Fruit fly (Drosophila melanogaster) whole organism, embryonic: Measurements from ENCODE around the gene CG10584.

ENCODE experiments used
- CG10147 ChIP-seq: fragments of 200-800 bp; sonication (Bioruptor generic); optimal IDR thresholded peaks from 2 replicates; lab custom pipeline; 2019; ENCODE audit warnings: missing biosample characterization, mild to moderate bottlenecking, missing genetic modification characterization, moderate library complexity
- CG10959 ChIP-seq: fragments of 200-800 bp; sonication (Bioruptor generic); IDR thresholded peaks from 2 replicates; pipeline ENCODE4 v1.3.6; 2022; ENCODE audit warnings: missing biosample characterization, missing genetic modification characterization
- CG11723 ChIP-seq: fragments of 200-800 bp; sonication (Bioruptor generic); optimal IDR thresholded peaks from 2 replicates; lab custom pipeline; 2017; ENCODE audit warnings: missing biosample characterization, mild to moderate bottlenecking, missing genetic modification characterization
- CG1233 ChIP-seq: fragments of 200-800 bp; sonication (Bioruptor generic); optimal IDR thresholded peaks from 4 replicates; lab custom pipeline; 2018; ENCODE audit warnings: missing biosample characterization, mild to moderate bottlenecking, missing genetic modification characterization
- CG13287 ChIP-seq: fragments of 200-800 bp; sonication (Bioruptor generic); IDR thresholded peaks from 2 replicates; pipeline ENCODE4 v1.3.6; 2022; ENCODE audit warnings: missing biosample characterization, missing genetic modification characterization; ENCODE audit not compliant: partially characterized antibody
- CG15073 ChIP-seq: fragments of 200-800 bp; sonication (Bioruptor generic); optimal IDR thresholded peaks from 2 replicates; lab custom pipeline; 2016; ENCODE audit warnings: missing biosample characterization, missing genetic modification characterization
- CG15479 ChIP-seq: fragments of 200-800 bp; sonication (Bioruptor generic); optimal IDR thresholded peaks from 3 replicates; lab custom pipeline; 2019; ENCODE audit warnings: missing biosample characterization, mild to moderate bottlenecking, missing genetic modification characterization, moderate library complexity
- CG1603 ChIP-seq: fragments of 200-800 bp; sonication (Bioruptor generic); optimal IDR thresholded peaks from 2 replicates; lab custom pipeline; 2019; ENCODE audit warnings: missing biosample characterization, mild to moderate bottlenecking, missing genetic modification characterization, moderate library complexity
- CG17829 ChIP-seq: fragments of 200-800 bp; optimal IDR thresholded peaks from 2 replicates; lab custom pipeline; 2019; ENCODE audit warnings: missing biosample characterization, mild to moderate bottlenecking, missing genetic modification characterization, moderate library complexity
- CG18476 ChIP-seq: fragments of 200-800 bp; sonication (Bioruptor generic); optimal IDR thresholded peaks from 2 replicates; lab custom pipeline; 2016; ENCODE audit warnings: missing biosample characterization, mild to moderate bottlenecking, missing genetic modification characterization
- CG2116 ChIP-seq: fragments of 200-800 bp; sonication (Bioruptor generic); optimal IDR thresholded peaks from 3 replicates; lab custom pipeline; 2018; ENCODE audit warnings: missing biosample characterization, mild to moderate bottlenecking, missing genetic modification characterization
- CG2678 ChIP-seq: fragments of 200-800 bp; sonication (Bioruptor generic); optimal IDR thresholded peaks from 3 replicates; lab custom pipeline; 2019; ENCODE audit warnings: missing biosample characterization, mild to moderate bottlenecking, missing genetic modification characterization, moderate library complexity
- CG3065 ChIP-seq: fragments of 200-800 bp; sonication (Bioruptor generic); optimal IDR thresholded peaks from 2 replicates; lab custom pipeline; 2016; ENCODE audit warnings: missing biosample characterization, missing genetic modification characterization
- CG31441 ChIP-seq: fragments of 200-800 bp; sonication (Bioruptor generic); IDR thresholded peaks from 2 replicates; pipeline ENCODE4 v1.3.6; 2022; ENCODE audit warnings: missing biosample characterization, missing genetic modification characterization
- CG6791 ChIP-seq: fragments of 200-800 bp; sonication (Bioruptor generic); IDR thresholded peaks from 3 replicates; pipeline ENCODE4 v1.3.6; 2022; ENCODE audit warnings: missing biosample characterization, missing genetic modification characterization; ENCODE audit not compliant: partially characterized antibody
- CG7745 ChIP-seq: fragments of 200-800 bp; sonication (Bioruptor generic); optimal IDR thresholded peaks from 2 replicates; lab custom pipeline; 2018; ENCODE audit warnings: missing biosample characterization, mild to moderate bottlenecking, missing genetic modification characterization, moderate library complexity
- CG8089 ChIP-seq: fragments of 200-800 bp; sonication (Bioruptor generic); optimal IDR thresholded peaks from 3 replicates; lab custom pipeline; 2016; ENCODE audit warnings: missing biosample characterization, missing genetic modification characterization
- CG9437 ChIP-seq: fragments of 200-800 bp; sonication (Bioruptor generic); optimal IDR thresholded peaks from 2 replicates; lab custom pipeline; 2018; ENCODE audit warnings: missing biosample characterization, mild to moderate bottlenecking, missing genetic modification characterization
- D ChIP-seq, 2 experiments: fragments of 200-800 bp in 1 of 2; fragments of >200 bp in 1 of 2; sonication (Bioruptor generic) in 1 of 2; optimal IDR thresholded peaks; 2 replicates in 1 of 2; 3 replicates in 1 of 2; lab custom pipeline; 2017; ENCODE audit warnings: mild to moderate bottlenecking in 1 of 2, missing biosample characterization in 1 of 2, missing genetic modification characterization in 1 of 2, missing genetic modification reagents in 1 of 2
- Dll ChIP-seq: fragments of 200-800 bp; sonication (Bioruptor generic); IDR thresholded peaks from 4 replicates; pipeline ENCODE4 v1.3.6; 2022; ENCODE audit warnings: missing biosample characterization, missing genetic modification characterization; ENCODE audit not compliant: partially characterized antibody
- E2f2 ChIP-seq: fragments of 200-800 bp; sonication (Bioruptor generic); IDR thresholded peaks from 2 replicates; pipeline ENCODE4 v1.3.6; 2022; ENCODE audit warnings: missing biosample characterization, missing genetic modification characterization
- ERR ChIP-seq: fragments of 200-800 bp; sonication (Bioruptor generic); optimal IDR thresholded peaks from 2 replicates; lab custom pipeline; 2016; ENCODE audit warnings: missing biosample characterization, missing genetic modification characterization
- Ets65A ChIP-seq: fragments of 200-800 bp; sonication (Bioruptor generic); peaks from one replicate; lab custom pipeline; 2016; ENCODE audit warnings: missing biosample characterization, missing genetic modification characterization
- Ets97D ChIP-seq: fragments of 200-800 bp; sonication (Bioruptor generic); optimal IDR thresholded peaks from 3 replicates; lab custom pipeline; 2016; ENCODE audit warnings: missing biosample characterization, missing genetic modification characterization
- Fer2 ChIP-seq: fragments of 200-800 bp; sonication (Bioruptor generic); optimal IDR thresholded peaks from 2 replicates; lab custom pipeline; 2018; ENCODE audit warnings: missing biosample characterization, mild to moderate bottlenecking, missing genetic modification characterization, moderate library complexity
- Lpt ChIP-seq: fragments of >200 bp; optimal IDR thresholded peaks from 2 replicates; lab custom pipeline; 2018; ENCODE audit warnings: missing biosample characterization, missing genetic modification characterization
- Med ChIP-seq: fragments of 200-800 bp; sonication (Bioruptor generic); peaks from one replicate; lab custom pipeline; 2016; ENCODE audit warnings: missing biosample characterization, missing genetic modification characterization, mild to moderate bottlenecking, inconsistent platforms, moderate library complexity
- Ravus ChIP-seq: fragments of 200-800 bp; sonication (Bioruptor generic); IDR thresholded peaks from 2 replicates; pipeline ENCODE4 v1.3.6; 2022; ENCODE audit warnings: missing biosample characterization, missing genetic modification characterization
- Rx ChIP-seq: fragments of 200-800 bp; sonication (Bioruptor generic); IDR thresholded peaks from 2 replicates; pipeline ENCODE4 v1.3.6; 2022; ENCODE audit warnings: missing biosample characterization, missing genetic modification characterization
- Side ChIP-seq: fragments of 200-800 bp; sonication (Bioruptor generic); optimal IDR thresholded peaks from 2 replicates; lab custom pipeline; 2016; ENCODE audit warnings: missing biosample characterization, missing genetic modification characterization
- Trl ChIP-seq, 3 experiments: fragments of >200 bp in 2 of 3; fragments of 200-800 bp in 1 of 3; sonication (Bioruptor generic) in 1 of 3; optimal IDR thresholded peaks; 2 replicates in 1 of 3; 3 replicates in 2 of 3; lab custom pipeline; 2016 to 2017; ENCODE audit warnings: missing biosample characterization in 1 of 3, missing genetic modification characterization in 1 of 3
- ase ChIP-seq: fragments of 200-800 bp; sonication (Bioruptor generic); IDR thresholded peaks from 3 replicates; pipeline ENCODE4 v1.3.6; 2022; ENCODE audit warnings: missing biosample characterization, missing genetic modification characterization
- br ChIP-seq: fragments of >200 bp; optimal IDR thresholded peaks from 2 replicates; lab custom pipeline; 2017
- caup ChIP-seq: fragments of 200-800 bp; sonication (Bioruptor generic); optimal IDR thresholded peaks from 3 replicates; lab custom pipeline; 2017; ENCODE audit warnings: missing biosample characterization, mild to moderate bottlenecking, missing genetic modification characterization, moderate library complexity; ENCODE audit not compliant: severe bottlenecking
- crp ChIP-seq, 2 experiments: fragments of 200-800 bp; sonication (Bioruptor generic); optimal IDR thresholded peaks; 2 replicates in 1 of 2; 3 replicates in 1 of 2; lab custom pipeline; 2017; ENCODE audit warnings: missing biosample characterization in 2 of 2, missing genetic modification characterization in 2 of 2, mild to moderate bottlenecking in 1 of 2, moderate library complexity in 1 of 2
- cwo ChIP-seq: fragments of 200-800 bp; sonication (Bioruptor generic); optimal IDR thresholded peaks from 3 replicates; lab custom pipeline; 2017; ENCODE audit warnings: missing biosample characterization, missing genetic modification characterization, mild to moderate bottlenecking, moderate library complexity, missing genetic modification reagents
- eve ChIP-seq, 2 experiments: fragments of >200 bp; optimal IDR thresholded peaks; 2 replicates each; lab custom pipeline; 2017; ENCODE audit warnings: missing biosample characterization in 2 of 2, missing genetic modification characterization in 2 of 2
- ewg ChIP-seq: fragments of 200-800 bp; sonication (Bioruptor generic); optimal IDR thresholded peaks from 3 replicates; lab custom pipeline; 2017; ENCODE audit warnings: mild to moderate bottlenecking, missing biosample characterization, missing genetic modification reagents, missing genetic modification characterization
- gem ChIP-seq: fragments of 200-800 bp; sonication (Bioruptor generic); optimal IDR thresholded peaks from 2 replicates; lab custom pipeline; 2019; ENCODE audit warnings: missing biosample characterization, mild to moderate bottlenecking, missing genetic modification characterization, moderate library complexity
- gsb-n ChIP-seq: fragments of 200-800 bp; sonication (Bioruptor generic); optimal IDR thresholded peaks from 3 replicates; lab custom pipeline; 2018; ENCODE audit warnings: missing biosample characterization, mild to moderate bottlenecking, missing genetic modification characterization
- her ChIP-seq: fragments of 200-800 bp; sonication (Bioruptor generic); optimal IDR thresholded peaks from 2 replicates; lab custom pipeline; 2016; ENCODE audit warnings: missing biosample characterization, missing genetic modification characterization
- maf-S ChIP-seq: fragments of 200-800 bp; sonication (Bioruptor generic); optimal IDR thresholded peaks from 2 replicates; lab custom pipeline; 2016; ENCODE audit warnings: missing biosample characterization, missing genetic modification characterization
- mam ChIP-seq: fragments of 200-800 bp; sonication (Bioruptor generic); optimal IDR thresholded peaks from 3 replicates; lab custom pipeline; 2016; ENCODE audit warnings: missing biosample characterization, missing genetic modification characterization
- schlank ChIP-seq: fragments of 200-800 bp; sonication (Bioruptor generic); optimal IDR thresholded peaks from 2 replicates; lab custom pipeline; 2018; ENCODE audit warnings: missing biosample characterization, mild to moderate bottlenecking, missing genetic modification characterization
- tap ChIP-seq: fragments of 200-800 bp; optimal IDR thresholded peaks from 3 replicates; lab custom pipeline; 2019; ENCODE audit warnings: missing biosample characterization, mild to moderate bottlenecking, missing genetic modification characterization, moderate library complexity
- tio ChIP-seq: fragments of 200-800 bp; sonication (Bioruptor generic); optimal IDR thresholded peaks from 2 replicates; lab custom pipeline; 2017; ENCODE audit warnings: missing biosample characterization, missing genetic modification characterization, inconsistent platforms
- tll ChIP-seq, 2 experiments: fragments of 200-800 bp in 1 of 2; fragments of >200 bp in 1 of 2; sonication (Bioruptor generic) in 1 of 2; optimal IDR thresholded peaks; 2 replicates each; lab custom pipeline; 2017 to 2019; ENCODE audit warnings: missing biosample characterization in 2 of 2, missing genetic modification characterization in 2 of 2, mild to moderate bottlenecking in 1 of 2, moderate library complexity in 1 of 2
- trem ChIP-seq: fragments of 200-800 bp; optimal IDR thresholded peaks from 3 replicates; lab custom pipeline; 2019; ENCODE audit warnings: missing biosample characterization, mild to moderate bottlenecking, missing genetic modification characterization, moderate library complexity
- vvl ChIP-seq: fragments of 200-800 bp; sonication (Bioruptor generic); IDR thresholded peaks from 2 replicates; pipeline ENCODE4 v1.3.6; 2022; ENCODE audit warnings: missing biosample characterization, missing genetic modification characterization

Gene CG10584

dm6 chr3L:21067553-21068157 lies 36.5 kb upstream of the CG10584 start:
- no peak for TF ChIP-seq CG2116
- no peak for TF ChIP-seq CG10147 (GFP tag; lab: Kevin White, UChicago)
- TF ChIP-seq CG15479 (GFP tag; lab: Kevin White, UChicago): peak; percentile 98
- TF ChIP-seq gem (tag; lab: Kevin White, UChicago): no peak
- no peak for TF ChIP-seq CG1603 (tag; lab: Kevin White, UChicago)
- TF ChIP-seq maf-S (GFP tag; lab: Kevin White, UChicago): no peak
- no peak for TF ChIP-seq br
- TF ChIP-seq CG13287: no peak
- no peak for TF ChIP-seq Trl (optimal IDR thresholded peaks at IDR 0.05; lab: Kevin White, UChicago)
- no peak for TF ChIP-seq Trl (GFP tag; optimal IDR thresholded peaks at IDR 0.05; lab: Kevin White, UChicago)
- peak; percentile 80 for TF ChIP-seq Lpt (GFP tag; lab: Kevin White, UChicago)
- TF ChIP-seq Ravus (GFP tag; lab: Robert Waterston, UW): no peak
- no peak for TF ChIP-seq ase (GFP tag; lab: Robert Waterston, UW)
- no peak for TF ChIP-seq CG18476 (GFP tag; lab: Kevin White, UChicago)
- no peak for TF ChIP-seq Ets65A (GFP tag; lab: Kevin White, UChicago)
- TF ChIP-seq CG11723: no peak
- no peak for TF ChIP-seq CG1233
- TF ChIP-seq tio: no peak
- TF ChIP-seq CG9437 (GFP tag; lab: Kevin White, UChicago): no peak
- no peak for TF ChIP-seq gsb-n
- TF ChIP-seq CG2678 (tag; lab: Kevin White, UChicago): no peak
- TF ChIP-seq cwo (GFP tag; lab: Kevin White, UChicago): no peak
- no peak for TF ChIP-seq CG8089 (GFP tag; lab: Kevin White, UChicago)
- no peak for TF ChIP-seq tap (tag; lab: Kevin White, UChicago)
- no peak for TF ChIP-seq Side (GFP tag; lab: Kevin White, UChicago)
- TF ChIP-seq CG7745 (tag; lab: Kevin White, UChicago): peak; percentile 38
- TF ChIP-seq Fer2 (tag; lab: Kevin White, UChicago): no peak
- no peak for TF ChIP-seq CG31441 (GFP tag; lab: Robert Waterston, UW)
- TF ChIP-seq schlank (tag; lab: Kevin White, UChicago): no peak
- no peak for TF ChIP-seq ERR (GFP tag; lab: Kevin White, UChicago)
- TF ChIP-seq CG6791 (GFP tag; lab: Robert Waterston, UW): peak; percentile 64; the same call in 1 of the 3 replicates
- TF ChIP-seq CG3065: no peak
- TF ChIP-seq D (optimal IDR thresholded peaks at IDR 0.05; lab: Kevin White, UChicago): peak; percentile 97
- TF ChIP-seq D (GFP tag; optimal IDR thresholded peaks at IDR 0.05; lab: Kevin White, UChicago): peak; percentile 40
- no peak for TF ChIP-seq CG10959 (GFP tag; lab: Robert Waterston, UW)
- TF ChIP-seq Ets97D (GFP tag; lab: Kevin White, UChicago): no peak
- no peak for TF ChIP-seq eve (GFP tag; optimal IDR thresholded peaks at IDR 0.05; lab: Kevin White, UChicago)
- peak; percentile 68 for TF ChIP-seq Med (GFP tag; lab: Kevin White, UChicago)
- TF ChIP-seq her (GFP tag; lab: Kevin White, UChicago): no peak
- TF ChIP-seq caup (GFP tag; lab: Kevin White, UChicago): no peak
- no peak for TF ChIP-seq ewg
- no peak for TF ChIP-seq crp (GFP tag; optimal IDR thresholded peaks at IDR 0.05; lab: Kevin White, UChicago)
- no peak for TF ChIP-seq trem (tag; lab: Kevin White, UChicago)
- TF ChIP-seq CG15073 (GFP tag; lab: Kevin White, UChicago): no peak
- TF ChIP-seq tll (GFP tag; optimal IDR thresholded peaks at IDR 0.05; lab: Kevin White, UChicago): peak in 1 of 2 experiments; percentile 77
- peak; percentile 28; the same call in 1 of the 4 replicates for TF ChIP-seq Dll (GFP tag; lab: Robert Waterston, UW)
- no peak for TF ChIP-seq mam (GFP tag; lab: Kevin White, UChicago)
- TF ChIP-seq Rx (GFP tag; lab: Robert Waterston, UW): no peak
- peak; percentile 54; the same call in 1 of the 2 replicates for TF ChIP-seq vvl
- TF ChIP-seq E2f2 (GFP tag; lab: Robert Waterston, UW): no peak
- peak; percentile 43 for TF ChIP-seq CG17829 (tag; lab: Kevin White, UChicago)
